Worm (Caenorhabditis elegans) whole organism, young adult: ENCODE results near the gene Y110A2AL.2.

Experiments used
- nfya-1 ChIP-seq: sonication (generic microtip); optimal IDR thresholded peaks from 2 replicates; lab custom pipeline; 2017; ENCODE audit warnings: antibody characterized with exemption, missing compliant biosample characterization, missing genetic modification characterization, borderline replicate concordance; ENCODE audit not compliant: insufficient read depth
- ztf-22 ChIP-seq: fragments of 200-800 bp; sonication (Bioruptor generic); optimal IDR thresholded peaks from 2 replicates; lab custom pipeline; 2018; ENCODE audit warnings: mild to moderate bottlenecking, missing genetic modification characterization, moderate library complexity, missing compliant biosample characterization

DNA sequence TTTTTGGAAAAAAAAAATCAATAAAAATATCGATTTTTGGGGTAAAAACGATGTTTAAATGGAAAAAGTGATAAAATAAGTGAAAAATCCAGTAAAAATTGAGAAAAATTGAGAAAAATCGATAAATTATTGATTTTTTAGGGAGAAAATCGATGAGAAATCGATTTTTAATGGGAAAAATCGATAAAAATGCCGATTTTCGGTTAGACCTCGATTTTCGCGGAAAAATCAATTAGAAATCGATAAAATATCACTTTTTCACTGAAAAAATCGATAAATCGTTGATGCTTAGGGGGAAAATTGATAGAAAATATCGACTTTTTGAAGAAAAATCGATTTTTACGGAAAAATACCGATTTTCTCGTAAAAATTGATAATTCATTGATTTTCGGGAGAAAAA lies 33.4 kb downstream of the Y110A2AL.2 start:
- TF ChIP-seq nfya-1 (tag; lab: Kevin White, UChicago) (no peak), ztf-22 (GFP tag; lab: Kevin White, UChicago) (no peak)
